Worm (Caenorhabditis elegans) whole organism, L1 larva: ENCODE data around the gene fbxb-107.

Experiments used
- C16A3.4 ChIP-seq: fragments of 150-350 bp; optimal IDR thresholded peaks from 2 replicates; lab custom pipeline; 2014; ENCODE audit warnings: missing biosample characterization, missing genetic modification characterization
- F16B12.6 ChIP-seq: fragments of 150-350 bp; optimal IDR thresholded peaks from 2 replicates; lab custom pipeline; 2014; ENCODE audit warnings: missing biosample characterization, missing genetic modification characterization
- Y116A8C.19 ChIP-seq: sonication (generic microtip); optimal IDR thresholded peaks from 2 replicates; lab custom pipeline; 2016; ENCODE audit warnings: missing compliant biosample characterization, missing genetic modification characterization, borderline replicate concordance
- aly-2 ChIP-seq: fragments of 150-350 bp; optimal IDR thresholded peaks from 2 replicates; lab custom pipeline; 2014; ENCODE audit warnings: missing biosample characterization, missing genetic modification characterization
- ama-1 ChIP-seq: fragments of 150-350 bp; optimal IDR thresholded peaks from 2 replicates; lab custom pipeline; 2014
- blmp-1 ChIP-seq: fragments of 150-350 bp; optimal IDR thresholded peaks from 2 replicates; lab custom pipeline; 2014; ENCODE audit warnings: missing biosample characterization, missing genetic modification characterization
- ceh-8 ChIP-seq: fragments of 200-800 bp; sonication (Bioruptor generic); optimal IDR thresholded peaks from 2 replicates; lab custom pipeline; 2018; ENCODE audit warnings: mild to moderate bottlenecking, missing genetic modification characterization, moderate library complexity, missing compliant biosample characterization
- ceh-82 ChIP-seq, 3 experiments: fragments of 150-350 bp in 1 of 3; sonication (generic microtip) in 2 of 3; optimal IDR thresholded peaks; 2 replicates each; lab custom pipeline; 2014 to 2017; ENCODE audit warnings: missing biosample characterization in 3 of 3, missing genetic modification characterization in 3 of 3
- ceh-90 ChIP-seq: sonication (generic microtip); optimal IDR thresholded peaks from 2 replicates; lab custom pipeline; 2016; ENCODE audit warnings: missing genetic modification characterization, missing compliant biosample characterization
- ces-1 ChIP-seq: fragments of 150-350 bp; optimal IDR thresholded peaks from 2 replicates; lab custom pipeline; 2014; ENCODE audit warnings: missing biosample characterization, missing genetic modification reagents, missing genetic modification characterization
- dsc-1 ChIP-seq: sonication (generic microtip); optimal IDR thresholded peaks from 2 replicates; lab custom pipeline; 2016; ENCODE audit warnings: mild to moderate bottlenecking, missing genetic modification characterization, missing compliant biosample characterization
- efl-1 ChIP-seq, 4 experiments: fragments of 150-350 bp; optimal IDR thresholded peaks in 3 of 4; peaks in 1 of 4; 1 replicate in 1 of 4; 2 replicates in 3 of 4; lab custom pipeline; 2014; ENCODE audit warnings: missing biosample characterization in 2 of 4, missing genetic modification characterization in 2 of 4, missing genetic modification reagents in 2 of 4
- efl-3 ChIP-seq: fragments of 200-800 bp; sonication (Bioruptor generic); optimal IDR thresholded peaks from 2 replicates; lab custom pipeline; 2018; ENCODE audit warnings: mild to moderate bottlenecking, missing genetic modification characterization, missing compliant biosample characterization
- egl-13 ChIP-seq: sonication (generic microtip); optimal IDR thresholded peaks from 2 replicates; lab custom pipeline; 2016; ENCODE audit warnings: missing genotype, missing genetic modification reagents, missing genetic modification characterization, missing compliant biosample characterization
- elt-3 ChIP-seq, 6 experiments: fragments of 150-350 bp in 1 of 6; sonication (generic microtip); optimal IDR thresholded peaks; 2 replicates each; lab custom pipeline; 2017 to 2018; ENCODE audit warnings: missing biosample characterization in 6 of 6, missing genetic modification characterization in 6 of 6, inconsistent platforms in 1 of 6
- ets-5 ChIP-seq: fragments of 200-800 bp; sonication (Bioruptor generic); IDR thresholded peaks from 2 replicates; pipeline ENCODE4 v1.3.6; 2022; ENCODE audit warnings: missing genetic modification characterization, missing compliant biosample characterization
- fkh-10 ChIP-seq: sonication (generic microtip); optimal IDR thresholded peaks from 2 replicates; lab custom pipeline; 2017; ENCODE audit warnings: missing biosample characterization, missing genetic modification reagents, missing genetic modification characterization
- fkh-8 ChIP-seq: sonication (generic microtip); optimal IDR thresholded peaks from 2 replicates; lab custom pipeline; 2016; ENCODE audit warnings: mild to moderate bottlenecking, missing genetic modification characterization, missing compliant biosample characterization
- grh-1 ChIP-seq: fragments of 200-800 bp; sonication (Bioruptor generic); IDR thresholded peaks from 2 replicates; pipeline ENCODE4 v1.3.6; 2022; ENCODE audit warnings: missing genetic modification reagents, missing genetic modification characterization, missing compliant biosample characterization
- hpl-2 ChIP-seq: fragments of 150-350 bp; optimal IDR thresholded peaks from 2 replicates; lab custom pipeline; 2014; ENCODE audit warnings: missing biosample characterization, missing genetic modification reagents, missing genetic modification characterization
- irx-1 ChIP-seq: sonication (generic microtip); optimal IDR thresholded peaks from 2 replicates; lab custom pipeline; 2016; ENCODE audit warnings: missing genetic modification characterization, missing compliant biosample characterization
- isw-1 ChIP-seq: fragments of 200-800 bp; sonication (Bioruptor generic); IDR thresholded peaks from 2 replicates; pipeline ENCODE4 v1.3.6; 2022; ENCODE audit warnings: missing genetic modification characterization, missing compliant biosample characterization
- jun-1 ChIP-seq: fragments of 150-350 bp; optimal IDR thresholded peaks from 2 replicates; lab custom pipeline; 2014; ENCODE audit warnings: missing biosample characterization, missing genetic modification reagents, missing genetic modification characterization
- lin-14 ChIP-seq: fragments of 200-800 bp; sonication (Bioruptor generic); optimal IDR thresholded peaks from 2 replicates; lab custom pipeline; 2018; ENCODE audit warnings: mild to moderate bottlenecking, missing genetic modification characterization, moderate library complexity, missing compliant biosample characterization
- lin-15B ChIP-seq: fragments of 150-350 bp; sonication (generic microtip); optimal IDR thresholded peaks from 3 replicates; lab custom pipeline; 2014; ENCODE audit warnings: missing biosample characterization, missing genetic modification characterization
- lin-35 ChIP-seq, 2 experiments: fragments of 150-350 bp; optimal IDR thresholded peaks; 2 replicates each; lab custom pipeline; 2014; ENCODE audit warnings: missing biosample characterization in 2 of 2, missing genetic modification characterization in 2 of 2, missing genetic modification reagents in 2 of 2
- lir-3 ChIP-seq: sonication (generic microtip); optimal IDR thresholded peaks from 2 replicates; lab custom pipeline; 2016; ENCODE audit warnings: mild to moderate bottlenecking, missing genetic modification characterization, moderate library complexity, missing compliant biosample characterization; ENCODE audit not compliant: poor library complexity
- lsy-2 ChIP-seq, 2 experiments: fragments of 150-350 bp; optimal IDR thresholded peaks; 2 replicates each; lab custom pipeline; 2014; ENCODE audit warnings: missing biosample characterization in 2 of 2, missing genetic modification characterization in 2 of 2
- mab-9 ChIP-seq: fragments of 200-800 bp; sonication (Bioruptor generic); IDR thresholded peaks from 2 replicates; pipeline ENCODE4 v1.3.6; 2022; ENCODE audit warnings: missing genetic modification reagents, missing genetic modification characterization, missing compliant biosample characterization
- mdl-1 ChIP-seq, 2 experiments: fragments of 150-350 bp; optimal IDR thresholded peaks; 2 replicates each; lab custom pipeline; 2014 to 2017; ENCODE audit warnings: missing biosample characterization in 2 of 2, missing genetic modification characterization in 2 of 2, inconsistent platforms in 1 of 2
- mef-2 ChIP-seq: fragments of 150-350 bp; optimal IDR thresholded peaks from 2 replicates; lab custom pipeline; 2014; ENCODE audit warnings: missing biosample characterization, missing genetic modification characterization
- mep-1 ChIP-seq: fragments of 150-350 bp; optimal IDR thresholded peaks from 2 replicates; lab custom pipeline; 2014; ENCODE audit warnings: missing biosample characterization, missing genetic modification characterization
- nhr-12 ChIP-seq: sonication (generic microtip); optimal IDR thresholded peaks from 2 replicates; lab custom pipeline; 2017; ENCODE audit warnings: missing biosample characterization, missing genetic modification characterization
- nhr-20 ChIP-seq: sonication (generic microtip); optimal IDR thresholded peaks from 2 replicates; lab custom pipeline; 2016; ENCODE audit warnings: mild to moderate bottlenecking, missing genetic modification characterization, missing compliant biosample characterization
- nhr-71 ChIP-seq: sonication (generic microtip); optimal IDR thresholded peaks from 2 replicates; lab custom pipeline; 2016; ENCODE audit warnings: mild to moderate bottlenecking, missing genetic modification characterization, moderate library complexity, missing compliant biosample characterization
- nhr-85 ChIP-seq: sonication (generic microtip); peaks from one replicate; lab custom pipeline; 2016; ENCODE audit warnings: missing genetic modification characterization, inconsistent platforms, missing compliant biosample characterization
- pag-3 ChIP-seq: sonication (generic microtip); optimal IDR thresholded peaks from 2 replicates; lab custom pipeline; 2017; ENCODE audit warnings: missing genetic modification characterization, mild to moderate bottlenecking, missing compliant biosample characterization, antibody characterized with exemption, borderline replicate concordance; ENCODE audit not compliant: insufficient read depth
- sox-4 ChIP-seq: sonication (generic microtip); optimal IDR thresholded peaks from 2 replicates; lab custom pipeline; 2016; ENCODE audit warnings: missing genetic modification characterization, missing compliant biosample characterization
- sup-37 ChIP-seq: fragments of 200-800 bp; sonication (Bioruptor generic); optimal IDR thresholded peaks from 2 replicates; lab custom pipeline; 2018; ENCODE audit warnings: mild to moderate bottlenecking, missing genetic modification characterization, missing compliant biosample characterization
- swsn-7 ChIP-seq: sonication (generic microtip); optimal IDR thresholded peaks from 2 replicates; lab custom pipeline; 2016; ENCODE audit warnings: missing genetic modification characterization, missing compliant biosample characterization
- tbx-2 ChIP-seq: sonication (generic microtip); optimal IDR thresholded peaks from 2 replicates; lab custom pipeline; 2016; ENCODE audit warnings: missing genetic modification characterization, missing compliant biosample characterization
- unc-130 ChIP-seq: fragments of 150-350 bp; optimal IDR thresholded peaks from 2 replicates; lab custom pipeline; 2017; ENCODE audit warnings: missing biosample characterization, missing genetic modification characterization, inconsistent platforms
- vab-15 ChIP-seq: sonication (generic microtip); optimal IDR thresholded peaks from 2 replicates; lab custom pipeline; 2017; ENCODE audit warnings: missing genotype, mild to moderate bottlenecking, missing genetic modification characterization, missing compliant biosample characterization
- zag-1 ChIP-seq: fragments of 150-350 bp; optimal IDR thresholded peaks from 2 replicates; lab custom pipeline; 2014; ENCODE audit warnings: missing biosample characterization, missing genetic modification characterization

The fbxb-107 gene

DNA sequence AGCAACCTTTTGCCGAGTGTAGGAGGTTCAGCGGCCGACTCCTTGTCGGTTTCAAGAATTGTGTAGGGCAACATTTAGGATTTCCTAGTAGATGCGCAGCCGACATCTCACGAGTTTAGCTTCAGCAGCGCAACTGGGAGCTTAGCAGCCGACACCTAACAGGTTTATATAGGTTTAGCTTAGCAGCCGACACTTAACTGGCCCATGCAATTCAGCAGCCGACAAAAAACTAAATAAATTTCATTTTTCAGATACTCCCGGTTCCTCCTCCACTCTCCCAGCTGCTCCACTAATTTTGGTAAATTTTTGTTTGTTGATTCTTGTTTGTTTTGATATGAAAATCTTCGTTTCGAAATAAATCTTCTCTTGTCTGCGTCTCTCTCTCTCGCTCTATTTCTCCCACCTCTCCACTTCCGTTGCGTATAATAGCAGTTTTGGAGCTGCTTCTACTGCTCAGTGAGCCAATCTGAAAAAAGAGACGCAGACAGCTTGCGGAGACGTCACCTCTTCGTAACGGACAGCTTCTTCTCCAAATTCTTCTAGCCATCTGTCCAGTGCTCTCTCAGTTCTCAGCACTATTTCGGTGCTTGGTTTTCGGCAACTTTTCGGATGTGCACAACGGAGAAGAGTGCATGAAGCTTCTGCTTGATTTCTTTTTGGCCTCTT, 10.5 kb upstream of the fbxb-107 start (continued):
- TF ChIP-seq elt-3 (tag; optimal IDR thresholded peaks at IDR 0.05; lab: Kevin White, UChicago) (no peak), tbx-2 (tag; lab: Kevin White, UChicago) (peak; percentile 75), sox-4 (peak; percentile 34), lin-35 (GFP tag; optimal IDR thresholded peaks at IDR 0.05; lab: Kevin White, UChicago) (peak in 1 of 2 experiments; percentile 31), jun-1 (tag; lab: Kevin White, UChicago) (peak; percentile 47), mdl-1 (tag; optimal IDR thresholded peaks at IDR 0.05; lab: Kevin White, UChicago) (no peak), ama-1 (lab: Kevin White, UChicago) (no peak), nhr-20 (tag; lab: Kevin White, UChicago) (no peak), C16A3.4 (tag; lab: Kevin White, UChicago) (no peak), Y116A8C.19 (tag; lab: Kevin White, UChicago) (no peak), ceh-8 (GFP tag; lab: Kevin White, UChicago) (peak; percentile 3), isw-1 (peak; percentile 53), dsc-1 (tag; lab: Kevin White, UChicago) (peak; percentile 46), grh-1 (GFP tag; lab: Robert Waterston, UW) (no peak), vab-15 (tag; lab: Kevin White, UChicago) (no peak), fkh-10 (GFP tag; lab: Kevin White, UChicago) (peak; percentile 88), lin-14 (GFP tag; lab: Kevin White, UChicago) (peak; percentile 95), pag-3 (tag; lab: Kevin White, UChicago) (no peak), blmp-1 (tag; lab: Kevin White, UChicago) (no peak), zag-1 (tag; lab: Kevin White, UChicago) (peak; percentile 57), mep-1 (tag; lab: Kevin White, UChicago) (peak; percentile 29), irx-1 (no peak), aly-2 (no peak), efl-1 (optimal IDR thresholded peaks at IDR 0.05; lab: Kevin White, UChicago) (peak; percentile 54 to 64), efl-1 (GFP tag; optimal IDR thresholded peaks at IDR 0.05 in 1 of 2; lab: Kevin White, UChicago) (peak in 1 of 2 experiments; percentile 18), hpl-2 (no peak), mef-2 (tag; lab: Kevin White, UChicago) (no peak), egl-13 (tag; lab: Kevin White, UChicago) (peak; percentile 79), ets-5 (GFP tag; lab: Robert Waterston, UW) (no peak), lsy-2 (tag; optimal IDR thresholded peaks at IDR 0.05; lab: Kevin White, UChicago) (peak; percentile 48 to 62), nhr-85 (tag; lab: Kevin White, UChicago) (no peak), ceh-82 (tag; optimal IDR thresholded peaks at IDR 0.05; lab: Kevin White, UChicago) (peak; percentile 50 to 64 (median 57)), nhr-71 (tag; lab: Kevin White, UChicago) (peak; percentile 76), lir-3 (tag; lab: Kevin White, UChicago) (no peak), F16B12.6 (tag; lab: Kevin White, UChicago) (no peak), ceh-90 (tag; lab: Kevin White, UChicago) (no peak), mab-9 (GFP tag; lab: Robert Waterston, UW) (0 out of 2 replicates have a peak, but pooled peaks have one; percentile 29), unc-130 (tag; lab: Kevin White, UChicago) (no peak), nhr-12 (tag; lab: Kevin White, UChicago) (no peak), efl-3 (GFP tag; lab: Kevin White, UChicago) (no peak), lin-15B (tag; lab: Kevin White, UChicago) (no peak), fkh-8 (tag; lab: Kevin White, UChicago) (peak; percentile 94), ces-1 (GFP tag; lab: Kevin White, UChicago) (no peak), swsn-7 (peak; percentile 53), sup-37 (GFP tag; lab: Kevin White, UChicago) (peak; percentile 11)
